Fruit fly (Drosophila melanogaster) whole organism, embryonic: ENCODE data around the gene RpS14a.

Experiments
- Ada2b ChIP-seq: fragments of 200-800 bp; sonication (Bioruptor generic); IDR thresholded peaks from 2 replicates; pipeline ENCODE4 v1.3.6; 2022; ENCODE audit warnings: missing biosample characterization, missing genetic modification characterization
- Asciz ChIP-seq: fragments of 200-800 bp; sonication (Bioruptor generic); optimal IDR thresholded peaks from 2 replicates; lab custom pipeline; 2017; ENCODE audit warnings: missing biosample characterization, mild to moderate bottlenecking, missing genetic modification characterization, missing genetic modification reagents
- Atf3 ChIP-seq: fragments of 200-800 bp; sonication (Bioruptor generic); optimal IDR thresholded peaks from 3 replicates; lab custom pipeline; 2016; ENCODE audit warnings: missing biosample characterization, missing genetic modification characterization
- CG1024 ChIP-seq: fragments of 200-800 bp; sonication (Bioruptor generic); IDR thresholded peaks from 2 replicates; pipeline ENCODE4 v1.3.6; 2022; ENCODE audit warnings: missing biosample characterization, missing genetic modification characterization
- CG10462 ChIP-seq: fragments of 200-800 bp; sonication (Bioruptor generic); optimal IDR thresholded peaks from 2 replicates; lab custom pipeline; 2016; ENCODE audit warnings: missing biosample characterization, missing genetic modification characterization
- CG12104 ChIP-seq: fragments of 200-800 bp; sonication (Bioruptor generic); optimal IDR thresholded peaks from 3 replicates; lab custom pipeline; 2016; ENCODE audit warnings: missing biosample characterization, missing genetic modification characterization
- CG12942 ChIP-seq: fragments of 200-800 bp; sonication (Bioruptor generic); optimal IDR thresholded peaks from 3 replicates; lab custom pipeline; 2016; ENCODE audit warnings: missing biosample characterization, missing genetic modification characterization
- CG13894 ChIP-seq: fragments of 200-800 bp; sonication (Bioruptor generic); optimal IDR thresholded peaks from 3 replicates; lab custom pipeline; 2018; ENCODE audit warnings: missing biosample characterization, mild to moderate bottlenecking, missing genetic modification characterization, moderate library complexity
- CG14050 ChIP-seq: fragments of 200-800 bp; sonication (Bioruptor generic); IDR thresholded peaks from 3 replicates; pipeline ENCODE4 v1.3.6; 2022; ENCODE audit warnings: missing biosample characterization, missing genetic modification characterization
- CG15073 ChIP-seq: fragments of 200-800 bp; sonication (Bioruptor generic); optimal IDR thresholded peaks from 2 replicates; lab custom pipeline; 2016; ENCODE audit warnings: missing biosample characterization, missing genetic modification characterization
- CG1647 ChIP-seq: fragments of 200-800 bp; sonication (Bioruptor generic); optimal IDR thresholded peaks from 3 replicates; lab custom pipeline; 2016; ENCODE audit warnings: missing biosample characterization, missing genetic modification characterization
- CG17359 ChIP-seq: fragments of 200-800 bp; sonication (Bioruptor generic); optimal IDR thresholded peaks from 3 replicates; lab custom pipeline; 2018; ENCODE audit warnings: missing biosample characterization, mild to moderate bottlenecking, missing genetic modification characterization, moderate library complexity
- CG1792 ChIP-seq: fragments of 200-800 bp; sonication (Bioruptor generic); optimal IDR thresholded peaks from 2 replicates; lab custom pipeline; 2016; ENCODE audit warnings: missing biosample characterization, missing genetic modification characterization
- CG2199 ChIP-seq: fragments of 200-800 bp; sonication (Bioruptor generic); IDR thresholded peaks from 3 replicates; pipeline ENCODE4 v1.3.6; 2022; ENCODE audit warnings: missing biosample characterization, missing genetic modification characterization
- CG2202 ChIP-seq: fragments of 200-800 bp; sonication (Bioruptor generic); optimal IDR thresholded peaks from 2 replicates; lab custom pipeline; 2018; ENCODE audit warnings: missing biosample characterization, mild to moderate bottlenecking, missing genetic modification characterization
- CG7271 ChIP-seq: fragments of 200-800 bp; sonication (Bioruptor generic); optimal IDR thresholded peaks from 2 replicates; lab custom pipeline; 2018; ENCODE audit warnings: missing biosample characterization, mild to moderate bottlenecking, missing genetic modification characterization, moderate library complexity
- CG7745 ChIP-seq: fragments of 200-800 bp; sonication (Bioruptor generic); optimal IDR thresholded peaks from 2 replicates; lab custom pipeline; 2018; ENCODE audit warnings: missing biosample characterization, mild to moderate bottlenecking, missing genetic modification characterization, moderate library complexity
- CG7963 ChIP-seq: fragments of 200-800 bp; sonication (Bioruptor generic); IDR thresholded peaks from 3 replicates; pipeline ENCODE4 v1.3.6; 2022; ENCODE audit warnings: missing biosample characterization, missing genetic modification characterization; ENCODE audit not compliant: partially characterized antibody
- CG8478 ChIP-seq: fragments of >200 bp; optimal IDR thresholded peaks from 2 replicates; lab custom pipeline; 2018
- Dek ChIP-seq: fragments of 200-800 bp; sonication (Bioruptor generic); optimal IDR thresholded peaks from 3 replicates; lab custom pipeline; 2019; ENCODE audit warnings: missing biosample characterization, mild to moderate bottlenecking, missing genetic modification characterization, moderate library complexity
- Drgx ChIP-seq: fragments of 200-800 bp; sonication (Bioruptor generic); IDR thresholded peaks from 2 replicates; pipeline ENCODE4 v1.3.6; 2022; ENCODE audit warnings: missing biosample characterization, missing genetic modification characterization
- Elba2 ChIP-seq: fragments of 200-800 bp; sonication (Bioruptor generic); optimal IDR thresholded peaks from 3 replicates; lab custom pipeline; 2016; ENCODE audit warnings: missing biosample characterization, missing genetic modification characterization
- Fer1 ChIP-seq: fragments of 200-800 bp; sonication (Bioruptor generic); optimal IDR thresholded peaks from 2 replicates; lab custom pipeline; 2017; ENCODE audit warnings: missing biosample characterization, mild to moderate bottlenecking, missing genetic modification characterization
- Lpt ChIP-seq: fragments of >200 bp; optimal IDR thresholded peaks from 2 replicates; lab custom pipeline; 2018; ENCODE audit warnings: missing biosample characterization, missing genetic modification characterization
- Max ChIP-seq: fragments of 200-800 bp; sonication (Bioruptor generic); optimal IDR thresholded peaks from 2 replicates; lab custom pipeline; 2016; ENCODE audit warnings: missing biosample characterization, mild to moderate bottlenecking, missing genetic modification characterization
- NfI ChIP-seq: fragments of 200-800 bp; sonication (Bioruptor generic); optimal IDR thresholded peaks from 3 replicates; lab custom pipeline; 2018; ENCODE audit warnings: missing biosample characterization, mild to moderate bottlenecking, missing genetic modification characterization, moderate library complexity
- Six4 ChIP-seq: fragments of 200-800 bp; sonication (Bioruptor generic); optimal IDR thresholded peaks from 2 replicates; lab custom pipeline; 2016; ENCODE audit warnings: missing biosample characterization, missing genetic modification characterization
- Ssrp ChIP-seq: fragments of 200-800 bp; sonication (Bioruptor generic); optimal IDR thresholded peaks from 2 replicates; lab custom pipeline; 2018; ENCODE audit warnings: missing biosample characterization, mild to moderate bottlenecking, missing genetic modification characterization, moderate library complexity
- aop ChIP-seq: fragments of 200-800 bp; sonication (Bioruptor generic); IDR thresholded peaks from 2 replicates; pipeline ENCODE4 v1.3.6; 2022; ENCODE audit warnings: missing biosample characterization, missing genetic modification characterization
- ap ChIP-seq: fragments of 200-800 bp; sonication (Bioruptor generic); IDR thresholded peaks from 2 replicates; pipeline ENCODE4 v1.3.6; 2022; ENCODE audit warnings: missing biosample characterization, missing genetic modification characterization
- ato ChIP-seq: fragments of 200-800 bp; sonication (Bioruptor generic); IDR thresholded peaks from 2 replicates; pipeline ENCODE4 v1.3.6; 2022; ENCODE audit warnings: missing biosample characterization, missing genetic modification characterization; ENCODE audit not compliant: partially characterized antibody
- bbx ChIP-seq: fragments of 200-800 bp; sonication (Bioruptor generic); IDR thresholded peaks from 2 replicates; pipeline ENCODE4 v1.3.6; 2022; ENCODE audit warnings: missing biosample characterization, missing genetic modification characterization; ENCODE audit not compliant: partially characterized antibody
- btn ChIP-seq: fragments of 200-800 bp; sonication (Bioruptor generic); optimal IDR thresholded peaks from 2 replicates; lab custom pipeline; 2016; ENCODE audit warnings: missing biosample characterization, missing genetic modification characterization
- cg ChIP-seq: fragments of 200-800 bp; sonication (Bioruptor generic); optimal IDR thresholded peaks from 3 replicates; lab custom pipeline; 2019; ENCODE audit warnings: missing biosample characterization, mild to moderate bottlenecking, missing genetic modification characterization, moderate library complexity
- crp ChIP-seq, 2 experiments: fragments of 200-800 bp; sonication (Bioruptor generic); optimal IDR thresholded peaks; 2 replicates in 1 of 2; 3 replicates in 1 of 2; lab custom pipeline; 2017; ENCODE audit warnings: missing biosample characterization in 2 of 2, missing genetic modification characterization in 2 of 2, mild to moderate bottlenecking in 1 of 2, moderate library complexity in 1 of 2
- ems ChIP-seq: fragments of 200-800 bp; sonication (Bioruptor generic); optimal IDR thresholded peaks from 3 replicates; lab custom pipeline; 2016; ENCODE audit warnings: missing biosample characterization, missing genetic modification characterization
- eyg ChIP-seq: fragments of 200-800 bp; sonication (Bioruptor generic); optimal IDR thresholded peaks from 3 replicates; lab custom pipeline; 2016; ENCODE audit warnings: missing biosample characterization, missing genetic modification characterization
- fru ChIP-seq: fragments of >200 bp; optimal IDR thresholded peaks from 2 replicates; lab custom pipeline; 2017
- gcm ChIP-seq: fragments of 200-800 bp; sonication (Bioruptor generic); optimal IDR thresholded peaks from 2 replicates; lab custom pipeline; 2019; ENCODE audit warnings: missing biosample characterization, mild to moderate bottlenecking, missing genetic modification characterization, moderate library complexity
- nmo ChIP-seq: fragments of 200-800 bp; sonication (Bioruptor generic); optimal IDR thresholded peaks from 2 replicates; lab custom pipeline; 2018; ENCODE audit warnings: missing biosample characterization, mild to moderate bottlenecking, missing genetic modification characterization, moderate library complexity
- pho ChIP-seq: fragments of 200-800 bp; sonication (Bioruptor generic); optimal IDR thresholded peaks from 2 replicates; lab custom pipeline; 2016; ENCODE audit warnings: missing biosample characterization, missing genetic modification characterization
- pita ChIP-seq: fragments of 200-800 bp; sonication (Bioruptor generic); optimal IDR thresholded peaks from 2 replicates; lab custom pipeline; 2017; ENCODE audit warnings: missing biosample characterization, mild to moderate bottlenecking, missing genetic modification characterization
- prd ChIP-seq, 3 experiments: fragments of >200 bp in 2 of 3; fragments of 200-800 bp in 1 of 3; sonication (Bioruptor generic) in 1 of 3; optimal IDR thresholded peaks in 2 of 3; IDR thresholded peaks in 1 of 3; 2 replicates in 2 of 3; 3 replicates in 1 of 3; pipeline versions ENCODE4 v1.3.6 to Lab custom; 2017 to 2022; ENCODE audit warnings: missing biosample characterization in 1 of 3, missing genetic modification characterization in 1 of 3
- run ChIP-seq: fragments of 200-800 bp; sonication (Bioruptor generic); optimal IDR thresholded peaks from 3 replicates; lab custom pipeline; 2018; ENCODE audit warnings: missing biosample characterization, mild to moderate bottlenecking, missing genetic modification characterization
- schlank ChIP-seq: fragments of 200-800 bp; sonication (Bioruptor generic); optimal IDR thresholded peaks from 2 replicates; lab custom pipeline; 2018; ENCODE audit warnings: missing biosample characterization, mild to moderate bottlenecking, missing genetic modification characterization
- so ChIP-seq: fragments of 200-800 bp; sonication (Bioruptor generic); IDR thresholded peaks from 3 replicates; pipeline ENCODE4 v1.3.6; 2022; ENCODE audit warnings: missing biosample characterization, missing genetic modification characterization
- sug ChIP-seq: fragments of 200-800 bp; optimal IDR thresholded peaks from 2 replicates; lab custom pipeline; 2019; ENCODE audit warnings: missing biosample characterization, mild to moderate bottlenecking, missing genetic modification characterization, moderate library complexity
- twi ChIP-seq: fragments of 200-800 bp; optimal IDR thresholded peaks from 2 replicates; lab custom pipeline; 2019; ENCODE audit warnings: missing biosample characterization, mild to moderate bottlenecking, missing genetic modification characterization, moderate library complexity
- zfh1 ChIP-seq: fragments of 200-800 bp; sonication (Bioruptor generic); IDR thresholded peaks from 3 replicates; pipeline ENCODE4 v1.3.6; 2022; ENCODE audit warnings: missing biosample characterization, missing genetic modification characterization

Gene RpS14a

dm6 chrX:7908239-7909068 lies 25.1 kb upstream of the RpS14a start, which contains the start of the genes dpr14 and spidey (continued):
- no peak for TF ChIP-seq pita (GFP tag; lab: Kevin White, UChicago)
- TF ChIP-seq gcm (GFP tag; lab: Kevin White, UChicago), result peak; percentile 93
- peak; percentile 86 for TF ChIP-seq pho (GFP tag; lab: Kevin White, UChicago)
- peak; percentile 87 for TF ChIP-seq schlank (tag; lab: Kevin White, UChicago)
- TF ChIP-seq Fer1, result peak; percentile 95
- peak; percentile 62 for TF ChIP-seq CG10462 (GFP tag; lab: Kevin White, UChicago)
- peak; percentile 77 for TF ChIP-seq Asciz (GFP tag; lab: Kevin White, UChicago)
- TF ChIP-seq run, result peak; percentile 84
- TF ChIP-seq CG7271 (tag; lab: Kevin White, UChicago), result no peak
- no peak for TF ChIP-seq CG7745 (tag; lab: Kevin White, UChicago)
- peak; percentile 81 for TF ChIP-seq CG14050 (GFP tag; lab: Robert Waterston, UW)
- TF ChIP-seq Six4 (GFP tag; lab: Kevin White, UChicago), result peak; percentile 78
- TF ChIP-seq zfh1, result peak; percentile 87
- peak; percentile 91 for TF ChIP-seq NfI (GFP tag; lab: Kevin White, UChicago)
- TF ChIP-seq Lpt, result no peak
- peak; percentile 81 for TF ChIP-seq CG1647
- peak; percentile 89 for TF ChIP-seq Ada2b (GFP tag; lab: Robert Waterston, UW)
- TF ChIP-seq ap (GFP tag; lab: Robert Waterston, UW), result peak; percentile 68
- no peak for TF ChIP-seq bbx (GFP tag; lab: Robert Waterston, UW)
- peak; percentile 56; the same call in 1 of the 2 replicates for TF ChIP-seq aop
- peak; percentile 89 for TF ChIP-seq ems (GFP tag; lab: Kevin White, UChicago)
- TF ChIP-seq CG15073 (GFP tag; lab: Kevin White, UChicago), result peak; percentile 59
- peak; percentile 90 for TF ChIP-seq Drgx
- peak; percentile 89 for TF ChIP-seq so (GFP tag; lab: Robert Waterston, UW)
- peak; percentile 90 for TF ChIP-seq CG1792 (GFP tag; lab: Kevin White, UChicago)
- TF ChIP-seq CG2202, result peak; percentile 75
- peak; percentile 67 for TF ChIP-seq eyg (GFP tag; lab: Kevin White, UChicago)
- peak; percentile 78 for TF ChIP-seq Ssrp (tag; lab: Kevin White, UChicago)
- TF ChIP-seq CG7963 (GFP tag; lab: Robert Waterston, UW), result 0 out of 3 replicates have a peak, but pooled peaks have one; percentile 8
- peak; percentile 61 for TF ChIP-seq CG1024 (GFP tag; lab: Robert Waterston, UW)
- TF ChIP-seq CG13894 (tag; lab: Kevin White, UChicago), result peak; percentile 93
- peak; percentile 74 for TF ChIP-seq CG12942 (GFP tag; lab: Kevin White, UChicago)
- TF ChIP-seq prd (optimal IDR thresholded peaks at IDR 0.05; lab: Kevin White, UChicago), result no peak
- peak; percentile 93 for TF ChIP-seq prd (GFP tag; IDR thresholded peaks at IDR 0.05; lab: Robert Waterston, UW)
- TF ChIP-seq btn (GFP tag; lab: Kevin White, UChicago), result peak; percentile 77
- TF ChIP-seq CG8478, result peak; percentile 36
- TF ChIP-seq twi (tag; lab: Kevin White, UChicago), result peak; percentile 78
- TF ChIP-seq crp (GFP tag; optimal IDR thresholded peaks at IDR 0.05; lab: Kevin White, UChicago), result peak in 1 of 2 experiments; percentile 36
- TF ChIP-seq cg (GFP tag; lab: Kevin White, UChicago), result peak; percentile 94
- peak; percentile 62 for TF ChIP-seq CG12104 (GFP tag; lab: Kevin White, UChicago)
- peak; percentile 84 for TF ChIP-seq Max (GFP tag; lab: Kevin White, UChicago)
- peak; percentile 90 for TF ChIP-seq Dek (tag; lab: Kevin White, UChicago)
- no peak for TF ChIP-seq Elba2 (GFP tag; lab: Kevin White, UChicago)
- peak; percentile 95 for TF ChIP-seq sug (tag; lab: Kevin White, UChicago)
- TF ChIP-seq Atf3, result peak; percentile 89
- TF ChIP-seq fru (lab: Kevin White, UChicago), result no peak
- peak; percentile 93 for TF ChIP-seq nmo (GFP tag; lab: Kevin White, UChicago)
- no peak for TF ChIP-seq ato (GFP tag; lab: Robert Waterston, UW)
- peak; percentile 92 for TF ChIP-seq CG17359 (tag; lab: Kevin White, UChicago)
- TF ChIP-seq CG2199 (GFP tag; lab: Robert Waterston, UW), result peak; percentile 62; the same call in 1 of the 3 replicates
